Worm (Caenorhabditis elegans) whole organism, L4 larva: ENCODE data around the gene F47B7.4.

Experiments
- T20F7.1 ChIP-seq: fragments of 200-800 bp; sonication (Bioruptor generic); optimal IDR thresholded peaks from 2 replicates; lab custom pipeline; 2018; ENCODE audit warnings: mild to moderate bottlenecking, missing genetic modification characterization, missing compliant biosample characterization
- aly-2 ChIP-seq: sonication (generic microtip); optimal IDR thresholded peaks from 2 replicates; lab custom pipeline; 2018; ENCODE audit warnings: missing biosample characterization, missing genetic modification characterization
- ama-1 ChIP-seq: fragments of 150-350 bp; optimal IDR thresholded peaks from 2 replicates; lab custom pipeline; 2014; ENCODE audit warnings: inconsistent platforms, mixed read lengths
- duxl-1 ChIP-seq: sonication (generic microtip); optimal IDR thresholded peaks from 2 replicates; lab custom pipeline; 2016; ENCODE audit warnings: mild to moderate bottlenecking, missing genetic modification characterization, moderate library complexity, missing compliant biosample characterization; ENCODE audit not compliant: poor library complexity
- egl-27 ChIP-seq: sonication (generic microtip); optimal IDR thresholded peaks from 3 replicates; lab custom pipeline; 2017; ENCODE audit warnings: missing biosample characterization, missing genetic modification reagents, missing genetic modification characterization
- fkh-10 ChIP-seq: fragments of 150-350 bp; optimal IDR thresholded peaks from 2 replicates; lab custom pipeline; 2014; ENCODE audit warnings: missing biosample characterization, missing genetic modification reagents, missing genetic modification characterization
- mes-2 ChIP-seq: sonication (generic microtip); optimal IDR thresholded peaks from 2 replicates; lab custom pipeline; 2016; ENCODE audit warnings: missing genotype, mild to moderate bottlenecking, missing genetic modification characterization, missing compliant biosample characterization; ENCODE audit not compliant: poor library complexity, severe bottlenecking
- nhr-111 ChIP-seq: fragments of 200-800 bp; sonication (Bioruptor generic); optimal IDR thresholded peaks from 2 replicates; lab custom pipeline; 2018; ENCODE audit warnings: mild to moderate bottlenecking, missing genetic modification characterization, missing compliant biosample characterization
- nhr-25 ChIP-seq: sonication (generic microtip); optimal IDR thresholded peaks from 2 replicates; lab custom pipeline; 2017; ENCODE audit warnings: missing genetic modification characterization, mild to moderate bottlenecking, missing compliant biosample characterization, antibody characterized with exemption, moderate library complexity, borderline replicate concordance; ENCODE audit not compliant: insufficient read depth
- pqm-1 ChIP-seq: sonication (generic microtip); optimal IDR thresholded peaks from 2 replicates; lab custom pipeline; 2017; ENCODE audit warnings: missing biosample characterization, missing genetic modification characterization
- skn-1 ChIP-seq: fragments of 150-350 bp; optimal IDR thresholded peaks from 2 replicates; lab custom pipeline; 2014; ENCODE audit warnings: missing biosample characterization, missing genetic modification characterization
- tag-97 ChIP-seq: fragments of 200-800 bp; sonication (Bioruptor generic); IDR thresholded peaks from 2 replicates; pipeline ENCODE4 v1.3.6; 2022; ENCODE audit warnings: missing genetic modification characterization, missing compliant biosample characterization
- zip-11 ChIP-seq: fragments of 200-800 bp; sonication (Bioruptor generic); IDR thresholded peaks from 2 replicates; pipeline ENCODE4 v1.3.6; 2022; ENCODE audit warnings: missing genetic modification characterization, missing compliant biosample characterization

DNA sequence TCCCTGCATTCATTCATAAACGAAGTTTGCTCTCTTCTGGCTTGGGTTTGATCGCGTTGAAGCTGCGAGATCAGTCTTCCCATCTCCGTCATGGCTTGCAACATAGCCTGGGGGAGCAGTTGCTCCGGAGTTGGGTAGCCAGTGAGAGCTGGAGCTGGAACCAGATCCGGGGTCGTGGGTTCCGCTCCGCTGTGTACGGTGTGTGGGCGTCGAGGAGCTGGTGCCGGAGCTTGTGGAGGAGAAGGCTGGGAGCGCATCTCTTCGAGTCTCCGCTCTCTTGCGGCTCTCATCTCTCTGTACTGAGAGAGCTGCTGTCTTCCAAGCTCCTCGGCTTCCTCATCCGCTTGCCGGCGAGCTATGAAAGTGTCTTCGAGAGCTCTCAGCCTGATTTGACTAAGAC, 14.0 kb downstream of the F47B7.4 start:
- TF ChIP-seq duxl-1 (tag; lab: Kevin White, UChicago): no peak
- no peak for TF ChIP-seq nhr-111 (GFP tag; lab: Kevin White, UChicago)
- no peak for TF ChIP-seq mes-2
- no peak for TF ChIP-seq tag-97 (GFP tag; lab: Robert Waterston, UW)
- no peak for TF ChIP-seq fkh-10 (GFP tag; lab: Kevin White, UChicago)
- no peak for TF ChIP-seq T20F7.1
- no peak for TF ChIP-seq egl-27 (tag; lab: Kevin White, UChicago)
- TF ChIP-seq nhr-25: no peak
- no peak for TF ChIP-seq pqm-1 (tag; lab: Kevin White, UChicago)
- TF ChIP-seq aly-2 (tag; lab: Kevin White, UChicago): no peak
- TF ChIP-seq skn-1 (tag; lab: Kevin White, UChicago): no peak
- no peak for TF ChIP-seq ama-1 (lab: Kevin White, UChicago)
- TF ChIP-seq zip-11 (GFP tag; lab: Robert Waterston, UW): no peak
